Worm (Caenorhabditis elegans) whole organism, mixed stage, embryonic: ENCODE results near the gene atat-2.

Experiments
- ces-1 ChIP-seq: fragments of 150-350 bp; optimal IDR thresholded peaks from 2 replicates; lab custom pipeline; 2014; ENCODE audit warnings: missing biosample characterization, missing genetic modification reagents, missing genetic modification characterization
- nhr-76 ChIP-seq: sonication (generic microtip); optimal IDR thresholded peaks from 2 replicates; lab custom pipeline; 2017; ENCODE audit warnings: missing biosample characterization, missing genetic modification characterization
- pha-4 ChIP-seq: fragments of 150-350 bp; optimal IDR thresholded peaks from 2 replicates; lab custom pipeline; 2018; ENCODE audit warnings: missing biosample characterization, missing genetic modification reagents, missing genetic modification characterization
- snpc-4 ChIP-seq: fragments of 150-350 bp; optimal IDR thresholded peaks from 2 replicates; lab custom pipeline; 2014; ENCODE audit warnings: missing biosample characterization, missing genetic modification characterization
- unc-39 ChIP-seq: fragments of 150-350 bp; optimal IDR thresholded peaks from 2 replicates; lab custom pipeline; 2014; ENCODE audit warnings: missing biosample characterization, missing genetic modification characterization

- TF ChIP-seq unc-39 (tag; lab: Kevin White, UChicago) (no peak), nhr-76 (no peak), snpc-4 (tag; lab: Kevin White, UChicago) (no peak), ces-1 (GFP tag; lab: Kevin White, UChicago) (no peak), pha-4 (tag; lab: Kevin White, UChicago) (no peak)
Observed at ce11 chrX:5854163-5854451, 5.2 kb downstream of the atat-2 start, which contains the start of gene hog-1.
